Fruit fly (Drosophila melanogaster) whole organism, adult: Measurements from ENCODE around the gene cv-c.

Experiments
- CG11617 ChIP-seq: fragments of 200-800 bp; sonication (Bioruptor generic); optimal IDR thresholded peaks from 2 replicates; lab custom pipeline; 2017; ENCODE audit warnings: mild to moderate bottlenecking, missing biosample characterization, missing genetic modification reagents, missing genetic modification characterization
- CG14711 ChIP-seq: fragments of 200-800 bp; sonication (Bioruptor generic); optimal IDR thresholded peaks from 2 replicates; lab custom pipeline; 2018; ENCODE audit warnings: missing biosample characterization, mild to moderate bottlenecking, missing genetic modification characterization, moderate library complexity
- CG1620 ChIP-seq: fragments of 200-800 bp; sonication (Bioruptor generic); optimal IDR thresholded peaks from 2 replicates; lab custom pipeline; 2016; ENCODE audit warnings: missing biosample characterization, missing genetic modification characterization
- CG5204 ChIP-seq: fragments of 200-800 bp; sonication (Bioruptor generic); optimal IDR thresholded peaks from 2 replicates; lab custom pipeline; 2016; ENCODE audit warnings: missing biosample characterization, missing genetic modification characterization
- CG7045 ChIP-seq: fragments of 200-800 bp; sonication (Bioruptor generic); optimal IDR thresholded peaks from 2 replicates; lab custom pipeline; 2017; ENCODE audit warnings: missing biosample characterization, mild to moderate bottlenecking, missing genetic modification characterization
- Clk ChIP-seq: fragments of 200-800 bp; sonication (Bioruptor generic); optimal IDR thresholded peaks from 2 replicates; lab custom pipeline; 2017; ENCODE audit warnings: missing biosample characterization, missing genetic modification characterization
- Crg-1 ChIP-seq: fragments of 200-800 bp; sonication (Bioruptor generic); optimal IDR thresholded peaks from 2 replicates; lab custom pipeline; 2016; ENCODE audit warnings: missing biosample characterization, missing genetic modification characterization
- Hr96 ChIP-seq: fragments of 200-800 bp; sonication (Bioruptor generic); optimal IDR thresholded peaks from 2 replicates; lab custom pipeline; 2016; ENCODE audit warnings: missing biosample characterization, missing genetic modification characterization
- bab1 ChIP-seq: fragments of 200-800 bp; sonication (Bioruptor generic); optimal IDR thresholded peaks from 3 replicates; lab custom pipeline; 2019; ENCODE audit warnings: missing biosample characterization, mild to moderate bottlenecking, missing genetic modification characterization, moderate library complexity
- cic ChIP-seq: fragments of 200-800 bp; sonication (Bioruptor generic); optimal IDR thresholded peaks from 2 replicates; lab custom pipeline; 2017; ENCODE audit warnings: missing biosample characterization, mild to moderate bottlenecking, missing genetic modification characterization, moderate library complexity
- cnc ChIP-seq, 2 experiments: fragments of >200 bp; optimal IDR thresholded peaks; 2 replicates each; lab custom pipeline; 2017
- kay ChIP-seq: fragments of 200-800 bp; sonication (Bioruptor generic); peaks from one replicate; lab custom pipeline; 2016; ENCODE audit warnings: missing biosample characterization, missing genetic modification characterization, borderline replicate concordance
- ovo ChIP-seq: fragments of 200-800 bp; sonication (Bioruptor generic); optimal IDR thresholded peaks from 2 replicates; lab custom pipeline; 2016; ENCODE audit warnings: missing biosample characterization, missing genetic modification characterization
- tj ChIP-seq: fragments of 200-800 bp; sonication (Bioruptor generic); optimal IDR thresholded peaks from 3 replicates; lab custom pipeline; 2017; ENCODE audit warnings: missing biosample characterization, mild to moderate bottlenecking, missing genetic modification characterization, moderate library complexity
- toe ChIP-seq: fragments of 200-800 bp; sonication (Bioruptor generic); optimal IDR thresholded peaks from 2 replicates; lab custom pipeline; 2016; ENCODE audit warnings: missing biosample characterization, missing genetic modification characterization

Gene cv-c

dm6 chr3R:14348480-14348879 lies 133.0 kb downstream of the cv-c start:
- TF ChIP-seq toe (GFP tag; lab: Kevin White, UChicago): no peak
- TF ChIP-seq kay (GFP tag; lab: Kevin White, UChicago): peak; percentile 3

- TF ChIP-seq CG7045 (GFP tag; lab: Kevin White, UChicago) (no peak), kay (GFP tag; lab: Kevin White, UChicago) (peak; percentile 46), cnc (optimal IDR thresholded peaks at IDR 0.05; lab: Kevin White, UChicago) (no peak), bab1 (peak; percentile 3), toe (GFP tag; lab: Kevin White, UChicago) (no peak), tj (GFP tag; lab: Kevin White, UChicago) (peak; percentile 27), CG14711 (tag; lab: Kevin White, UChicago) (no peak)
These were observed 134.4 kb downstream of the cv-c start for dm6 chr3R:14346838-14347745.

- no peak for TF ChIP-seq bab1
- TF ChIP-seq Crg-1: no peak
- TF ChIP-seq cic (GFP tag; lab: Kevin White, UChicago): no peak
- TF ChIP-seq Hr96: no peak
- TF ChIP-seq toe (GFP tag; lab: Kevin White, UChicago): no peak
- TF ChIP-seq Clk (GFP tag; lab: Kevin White, UChicago): no peak
- TF ChIP-seq ovo: no peak
- no peak for TF ChIP-seq CG1620 (GFP tag; lab: Kevin White, UChicago)
- TF ChIP-seq cnc (optimal IDR thresholded peaks at IDR 0.05; lab: Kevin White, UChicago): no peak
- TF ChIP-seq CG11617 (GFP tag; lab: Kevin White, UChicago): no peak
- TF ChIP-seq CG5204 (GFP tag; lab: Kevin White, UChicago): no peak
These were observed 136.7 kb downstream of the cv-c start for dm6 chr3R:14344767-14345166.
